Worm (Caenorhabditis elegans) whole organism, L3 larva: ENCODE data around the gene F37C12.21.

Experiments used
- R02D3.7 ChIP-seq: fragments of 150-350 bp; optimal IDR thresholded peaks from 2 replicates; lab custom pipeline; 2014; ENCODE audit warnings: missing biosample characterization, missing genetic modification characterization
- ZK546.5 ChIP-seq: sonication (generic microtip); optimal IDR thresholded peaks from 2 replicates; lab custom pipeline; 2017; ENCODE audit warnings: missing biosample characterization, missing genetic modification characterization
- aly-2 ChIP-seq: fragments of 150-350 bp; optimal IDR thresholded peaks from 2 replicates; lab custom pipeline; 2014; ENCODE audit warnings: missing biosample characterization, missing genetic modification characterization
- ama-1 ChIP-seq: fragments of 150-350 bp; optimal IDR thresholded peaks from 2 replicates; lab custom pipeline; 2018
- ceh-16 ChIP-seq: sonication (generic microtip); optimal IDR thresholded peaks from 2 replicates; lab custom pipeline; 2017; ENCODE audit warnings: missing biosample characterization, missing genetic modification characterization
- ceh-28 ChIP-seq: fragments of 150-350 bp; optimal IDR thresholded peaks from 2 replicates; lab custom pipeline; 2014; ENCODE audit warnings: missing biosample characterization, missing genetic modification reagents, missing genetic modification characterization
- ceh-82 ChIP-seq: fragments of 150-350 bp; optimal IDR thresholded peaks from 2 replicates; lab custom pipeline; 2014; ENCODE audit warnings: missing biosample characterization, missing genetic modification characterization
- ceh-9 ChIP-seq: sonication (generic microtip); optimal IDR thresholded peaks from 2 replicates; lab custom pipeline; 2018; ENCODE audit warnings: missing biosample characterization, missing genetic modification characterization
- daf-12 ChIP-seq: fragments of 150-350 bp; optimal IDR thresholded peaks from 2 replicates; lab custom pipeline; 2014; ENCODE audit warnings: missing biosample characterization, missing genetic modification reagents, missing genetic modification characterization
- egl-27 ChIP-seq: sonication (generic microtip); optimal IDR thresholded peaks from 4 replicates; lab custom pipeline; 2017; ENCODE audit warnings: missing biosample characterization, missing genetic modification reagents, missing genetic modification characterization
- egl-5 ChIP-seq: fragments of 150-350 bp; optimal IDR thresholded peaks from 2 replicates; lab custom pipeline; 2017; ENCODE audit warnings: missing biosample characterization, missing genetic modification reagents, missing genetic modification characterization, inconsistent platforms
- elt-1 ChIP-seq: fragments of 150-350 bp; optimal IDR thresholded peaks from 2 replicates; lab custom pipeline; 2014; ENCODE audit warnings: missing biosample characterization, missing genetic modification characterization
- elt-2 ChIP-seq: sonication (generic microtip); optimal IDR thresholded peaks from 2 replicates; lab custom pipeline; 2016; ENCODE audit warnings: missing genetic modification reagents, mild to moderate bottlenecking, missing genetic modification characterization, missing compliant biosample characterization
- elt-3 ChIP-seq, 3 experiments: fragments of 150-350 bp in 1 of 3; sonication (generic microtip) in 2 of 3; optimal IDR thresholded peaks; 2 replicates in 2 of 3; 4 replicates in 1 of 3; lab custom pipeline; 2014 to 2017; ENCODE audit warnings: missing biosample characterization in 3 of 3, missing genetic modification characterization in 3 of 3
- fkh-2 ChIP-seq: fragments of 150-350 bp; optimal IDR thresholded peaks from 2 replicates; lab custom pipeline; 2014; ENCODE audit warnings: missing biosample characterization, missing genetic modification reagents, missing genetic modification characterization
- fos-1 ChIP-seq: fragments of 150-350 bp; optimal IDR thresholded peaks from 2 replicates; lab custom pipeline; 2014; ENCODE audit warnings: missing biosample characterization, missing genetic modification characterization
- hmg-11 ChIP-seq: sonication (generic microtip); optimal IDR thresholded peaks from 2 replicates; lab custom pipeline; 2016; ENCODE audit warnings: missing genetic modification characterization, missing compliant biosample characterization
- jun-1 ChIP-seq: fragments of 150-350 bp; optimal IDR thresholded peaks from 2 replicates; lab custom pipeline; 2014; ENCODE audit warnings: missing biosample characterization, missing genetic modification reagents, missing genetic modification characterization
- lin-15B ChIP-seq: fragments of 150-350 bp; optimal IDR thresholded peaks from 2 replicates; lab custom pipeline; 2014; ENCODE audit warnings: missing biosample characterization, missing genetic modification characterization
- lin-39 ChIP-seq: fragments of 150-350 bp; optimal IDR thresholded peaks from 2 replicates; lab custom pipeline; 2018; ENCODE audit warnings: missing biosample characterization, missing genetic modification reagents, missing genetic modification characterization
- mml-1 ChIP-seq: fragments of 150-350 bp; sonication (generic microtip); optimal IDR thresholded peaks from 3 replicates; lab custom pipeline; 2014; ENCODE audit warnings: missing biosample characterization, missing genetic modification characterization
- nfya-1 ChIP-seq: sonication (generic microtip); optimal IDR thresholded peaks from 2 replicates; lab custom pipeline; 2017; ENCODE audit warnings: missing genetic modification characterization, mild to moderate bottlenecking, missing compliant biosample characterization, antibody characterized with exemption, moderate library complexity; ENCODE audit not compliant: insufficient read depth
- nhr-12 ChIP-seq: fragments of 150-350 bp; optimal IDR thresholded peaks from 2 replicates; lab custom pipeline; 2014; ENCODE audit warnings: missing biosample characterization, missing genetic modification characterization
- nhr-23 ChIP-seq: fragments of 150-350 bp; optimal IDR thresholded peaks from 2 replicates; lab custom pipeline; 2014; ENCODE audit warnings: missing biosample characterization, missing genetic modification reagents, missing genetic modification characterization
- nhr-28 ChIP-seq: fragments of 150-350 bp; optimal IDR thresholded peaks from 2 replicates; lab custom pipeline; 2014; ENCODE audit warnings: missing biosample characterization, missing genetic modification characterization
- nhr-43 ChIP-seq: sonication (generic microtip); optimal IDR thresholded peaks from 2 replicates; lab custom pipeline; 2016; ENCODE audit warnings: mild to moderate bottlenecking, missing genetic modification characterization, missing compliant biosample characterization; ENCODE audit not compliant: poor library complexity, severe bottlenecking
- nhr-67 ChIP-seq: fragments of 150-350 bp; optimal IDR thresholded peaks from 2 replicates; lab custom pipeline; 2014; ENCODE audit warnings: missing biosample characterization, missing genetic modification characterization
- nhr-76 ChIP-seq: fragments of 150-350 bp; sonication (generic microtip); optimal IDR thresholded peaks from 5 replicates; lab custom pipeline; 2014; ENCODE audit warnings: missing biosample characterization, missing genetic modification characterization
- pha-4 ChIP-seq: fragments of 150-350 bp; optimal IDR thresholded peaks from 2 replicates; lab custom pipeline; 2014; ENCODE audit warnings: missing biosample characterization, missing genetic modification reagents, missing genetic modification characterization
- pqm-1 ChIP-seq: fragments of 150-350 bp; optimal IDR thresholded peaks from 2 replicates; lab custom pipeline; 2017; ENCODE audit warnings: missing biosample characterization, missing genetic modification characterization, inconsistent platforms
- sea-2 ChIP-seq: fragments of 150-350 bp; sonication (generic microtip); optimal IDR thresholded peaks from 4 replicates; lab custom pipeline; 2014; ENCODE audit warnings: missing biosample characterization, missing genetic modification reagents, missing genetic modification characterization
- skn-1 ChIP-seq: fragments of 150-350 bp; optimal IDR thresholded peaks from 2 replicates; lab custom pipeline; 2014; ENCODE audit warnings: missing biosample characterization, missing genetic modification characterization
- snpc-4 ChIP-seq: fragments of 150-350 bp; optimal IDR thresholded peaks from 2 replicates; lab custom pipeline; 2014; ENCODE audit warnings: missing biosample characterization, missing genetic modification characterization
- tbx-2 ChIP-seq: sonication (generic microtip); optimal IDR thresholded peaks from 2 replicates; lab custom pipeline; 2016; ENCODE audit warnings: mild to moderate bottlenecking, missing genetic modification characterization, missing compliant biosample characterization
- unc-39 ChIP-seq: sonication (generic microtip); optimal IDR thresholded peaks from 4 replicates; lab custom pipeline; 2017; ENCODE audit warnings: missing biosample characterization, missing genetic modification characterization
- zag-1 ChIP-seq: fragments of 150-350 bp; optimal IDR thresholded peaks from 2 replicates; lab custom pipeline; 2014; ENCODE audit warnings: missing biosample characterization, missing genetic modification characterization
- ztf-11 ChIP-seq: fragments of 150-350 bp; optimal IDR thresholded peaks from 2 replicates; lab custom pipeline; 2014; ENCODE audit warnings: missing biosample characterization, missing genetic modification characterization
- ztf-4 ChIP-seq: fragments of 150-350 bp; optimal IDR thresholded peaks from 2 replicates; lab custom pipeline; 2014; ENCODE audit warnings: missing biosample characterization, missing genetic modification characterization

F37C12.21 gene

DNA sequence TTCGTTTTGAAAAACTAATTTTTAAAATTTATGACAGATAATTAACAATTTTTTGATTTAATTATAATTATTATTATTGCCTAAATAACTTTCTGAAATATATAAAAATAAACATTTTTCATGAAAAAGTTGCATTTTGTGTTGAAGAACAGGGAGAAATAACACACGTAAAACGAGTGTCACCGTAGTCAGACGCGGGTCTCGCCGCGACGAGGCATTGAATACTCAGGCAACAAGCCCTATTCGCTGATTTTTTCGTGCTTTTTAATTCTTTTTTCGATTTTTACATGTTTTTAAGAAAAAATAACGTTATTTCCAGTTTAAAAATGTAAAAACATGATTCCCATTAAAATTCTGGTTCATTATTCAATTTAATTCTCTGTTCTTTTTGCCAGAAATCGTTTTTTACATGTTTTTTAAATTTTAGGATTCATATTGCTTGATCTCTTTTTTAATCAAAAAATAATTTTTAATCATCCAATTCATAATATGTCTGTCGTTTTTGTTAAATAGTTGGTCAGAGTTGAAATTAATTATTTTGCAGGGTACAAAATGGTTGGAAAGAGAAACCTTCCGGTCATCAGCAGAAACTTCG, 19.8 kb downstream of the F37C12.21 start, which contains the start of gene rpl-6 (continued):
- TF ChIP-seq nhr-12 (tag; lab: Kevin White, UChicago) (no peak), egl-27 (tag; lab: Kevin White, UChicago) (peak; percentile 72), nhr-76 (tag; lab: Kevin White, UChicago) (peak; percentile 1), sea-2 (GFP tag; lab: Kevin White, UChicago) (no peak), ztf-4 (peak; percentile 13), nfya-1 (peak; percentile 98), elt-3 (tag; optimal IDR thresholded peaks at IDR 0.05; lab: Kevin White, UChicago) (peak in 1 of 3 experiments; percentile 72), fos-1 (tag; lab: Kevin White, UChicago) (no peak), nhr-28 (tag; lab: Kevin White, UChicago) (no peak), pha-4 (tag; lab: Kevin White, UChicago) (peak; percentile 98), ZK546.5 (peak; percentile 22), ceh-28 (peak; percentile 60), ama-1 (peak; percentile 59), R02D3.7 (peak; percentile 84), daf-12 (tag; lab: Kevin White, UChicago) (no peak), pqm-1 (tag; lab: Kevin White, UChicago) (peak; percentile 67), ceh-82 (no peak), ceh-9 (no peak)

DNA sequence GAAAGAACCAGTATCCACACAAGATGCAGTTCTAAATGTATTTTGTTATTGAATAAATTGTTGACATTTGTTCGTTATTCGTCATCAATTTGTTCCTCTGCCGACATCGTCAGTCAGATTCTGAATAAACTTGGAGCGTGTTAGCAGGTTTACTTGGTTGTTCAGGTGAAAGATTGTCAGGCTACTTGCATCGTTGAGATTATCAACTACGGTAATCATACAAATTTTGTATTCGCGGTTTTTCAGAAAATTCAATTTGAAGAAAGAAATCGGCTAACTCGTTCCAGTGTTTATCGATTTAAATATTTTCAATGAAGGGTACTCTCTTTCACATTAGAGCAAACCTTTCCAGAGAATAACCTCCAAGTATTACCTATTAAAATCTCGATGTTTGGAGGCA, 21.6 kb downstream of the F37C12.21 start, which contains the start of gene R151.2:
TSS of gene R151.2 (plus strand) at position 247 of the 400 bp plus-strand sequence.
- TF ChIP-seq ztf-11 (tag; lab: Kevin White, UChicago): no peak
- TF ChIP-seq fos-1 (tag; lab: Kevin White, UChicago): peak; percentile 10
- no peak for TF ChIP-seq daf-12 (tag; lab: Kevin White, UChicago)
- no peak for TF ChIP-seq egl-5 (tag; lab: Kevin White, UChicago)
- TF ChIP-seq, all 47 proteins: peak for 1

DNA sequence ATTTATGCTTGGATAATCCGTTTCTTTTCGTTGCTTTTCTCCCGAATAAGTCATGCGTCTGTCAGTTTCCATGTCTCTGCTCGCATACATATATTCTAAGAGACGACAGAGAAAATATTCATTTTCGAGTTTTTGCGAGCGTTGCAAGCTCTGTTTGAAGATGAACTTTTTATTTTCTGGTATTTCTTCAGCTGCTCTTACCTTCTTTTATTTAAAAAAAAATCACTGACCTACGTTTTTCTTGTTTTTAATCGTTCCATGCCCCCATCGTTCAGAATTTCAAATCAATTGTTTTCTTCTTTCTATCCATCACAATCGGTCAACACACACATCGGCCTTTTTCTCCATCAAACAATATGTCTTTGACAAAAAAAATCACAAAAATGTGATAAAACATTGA, 22.3 kb downstream of the F37C12.21 start:
- no peak for TF ChIP-seq jun-1 (tag; lab: Kevin White, UChicago)
- TF ChIP-seq zag-1 (tag; lab: Kevin White, UChicago): no peak
- no peak for TF ChIP-seq sea-2 (GFP tag; lab: Kevin White, UChicago)
- TF ChIP-seq hmg-11: no peak
- no peak for TF ChIP-seq snpc-4 (tag; lab: Kevin White, UChicago)
- no peak for TF ChIP-seq nhr-23
- no peak for TF ChIP-seq ztf-11 (tag; lab: Kevin White, UChicago)
- TF ChIP-seq pha-4 (tag; lab: Kevin White, UChicago): no peak
- no peak for TF ChIP-seq nhr-43 (tag; lab: Kevin White, UChicago)
- no peak for TF ChIP-seq fkh-2 (tag; lab: Kevin White, UChicago)
- TF ChIP-seq skn-1 (tag; lab: Kevin White, UChicago): no peak
- TF ChIP-seq lin-15B: no peak
- TF ChIP-seq ceh-16 (tag; lab: Kevin White, UChicago): no peak
- TF ChIP-seq tbx-2: no peak
- no peak for TF ChIP-seq mml-1 (tag; lab: Kevin White, UChicago)

DNA sequence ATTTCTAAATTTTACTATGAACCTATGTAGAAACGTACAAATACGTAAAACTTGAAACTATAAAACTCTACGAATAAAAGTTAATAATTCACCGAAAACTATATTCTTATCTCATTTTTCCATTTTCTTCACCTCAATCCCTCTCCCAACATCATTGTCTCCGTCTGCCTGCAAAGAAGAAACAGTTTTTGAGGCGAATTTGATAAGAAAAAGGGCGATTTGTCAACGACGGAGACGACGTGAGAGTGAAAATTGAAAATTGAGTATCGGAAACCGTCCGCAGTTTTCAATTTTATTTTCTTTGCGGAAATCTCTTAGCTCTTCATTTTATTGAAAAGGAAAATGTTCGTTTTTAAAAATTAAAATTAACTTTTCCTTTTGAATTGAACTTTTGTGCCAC, 23.9 kb downstream of the F37C12.21 start:
- TF ChIP-seq ZK546.5 (no peak), elt-2 (tag; lab: Kevin White, UChicago) (peak; percentile 61), elt-1 (no peak), pha-4 (tag; lab: Kevin White, UChicago) (no peak), aly-2 (no peak), lin-39 (no peak), unc-39 (tag; lab: Kevin White, UChicago) (no peak), nhr-23 (no peak), lin-15B (no peak), tbx-2 (no peak), nhr-67 (tag; lab: Kevin White, UChicago) (no peak), skn-1 (tag; lab: Kevin White, UChicago) (no peak), pqm-1 (tag; lab: Kevin White, UChicago) (peak; percentile 81)
- TF ChIP-seq, all 47 proteins: peak for 2
